Worm (Caenorhabditis elegans): ENCODE results near the gene T11F9.1.

- TF ChIP-seq klf-2 (GFP tag; conservative IDR thresholded peaks at IDR 0.05) (no peak), cog-1 (tag; optimal IDR thresholded peaks at IDR 0.05) (no peak), ref-1 (GFP tag; conservative IDR thresholded peaks at IDR 0.05) (no peak)
Measured at ce11 chrV:11492456-11492855, 33.1 kb downstream of the T11F9.1 start, which contains the start of gene T11F9.21.

All from whole organism, midembryonic.